Worm (Caenorhabditis elegans): ENCODE results near the gene pqn-74.

The pqn-74 gene

ce11 chrIV:13331285-13331684 lies at the start of gene pqn-74:
Gene pqn-74 (minus strand): TSS chrIV:13331406.
- TF ChIP-seq tlp-1 (tag; optimal IDR thresholded peaks at IDR 0.05): no peak

ce11 chrIV:13380506-13380905 lies 49.3 kb upstream of the pqn-74 start:
- TF ChIP-seq hpl-2 (GFP tag; optimal IDR thresholded peaks at IDR 0.05) (no peak), xbp-1 (tag; optimal IDR thresholded peaks at IDR 0.05) (no peak), efl-1 (optimal IDR thresholded peaks at IDR 0.05) (no peak), efl-1 (GFP tag; optimal IDR thresholded peaks at IDR 0.05 in 1 of 2) (peak in 1 of 2 experiments; percentile 58), ama-1 (optimal IDR thresholded peaks at IDR 0.05) (no peak), ceh-90 (tag; optimal IDR thresholded peaks at IDR 0.05) (no peak)

ce11 chrIV:13377716-13378115 lies 46.5 kb upstream of the pqn-74 start, which contains the start of gene mau-8:
Gene mau-8 (plus strand): TSS chrIV:13378016.
- TF ChIP-seq fkh-4 (tag; optimal IDR thresholded peaks at IDR 0.05; ENCODE audit: borderline replicate concordance): no peak
- no peak for TF ChIP-seq fos-1 (tag; optimal IDR thresholded peaks at IDR 0.05)
- TF ChIP-seq unc-98 (GFP tag; IDR thresholded peaks at IDR 0.05): no peak

ce11 chrIV:13374918-13375317 lies 43.7 kb upstream of the pqn-74 start:
- no peak for TF ChIP-seq isw-1 (GFP tag; IDR thresholded peaks at IDR 0.05)
- TF ChIP-seq irx-1 (tag; optimal IDR thresholded peaks at IDR 0.05): no peak
- no peak for TF ChIP-seq efl-1 (optimal IDR thresholded peaks at IDR 0.05)
- no peak for TF ChIP-seq efl-1 (GFP tag; optimal IDR thresholded peaks at IDR 0.05 in 1 of 2)
- no peak for TF ChIP-seq nhr-12 (tag; optimal IDR thresholded peaks at IDR 0.05)
- TF ChIP-seq unc-98 (GFP tag; IDR thresholded peaks at IDR 0.05): no peak

- TF ChIP-seq unc-30 (tag; optimal IDR thresholded peaks at IDR 0.05) (no peak), egl-27 (tag; optimal IDR thresholded peaks at IDR 0.05) (no peak), blmp-1 (tag; optimal IDR thresholded peaks at IDR 0.05) (no peak), nhr-47 (tag; optimal IDR thresholded peaks at IDR 0.05) (no peak), lin-13 (GFP tag; optimal IDR thresholded peaks at IDR 0.05) (no peak), irx-1 (tag; optimal IDR thresholded peaks at IDR 0.05) (no peak), nhr-77 (tag; optimal IDR thresholded peaks at IDR 0.05) (no peak), hlh-4 (tag; optimal IDR thresholded peaks at IDR 0.05) (no peak), C34B4.2 (tag; optimal IDR thresholded peaks at IDR 0.05) (no peak), efl-3 (GFP tag; optimal IDR thresholded peaks at IDR 0.05) (no peak), snpc-4 (tag; optimal IDR thresholded peaks at IDR 0.05) (no peak), lin-35 (GFP tag; optimal IDR thresholded peaks at IDR 0.05) (no peak), zip-4 (GFP tag; optimal IDR thresholded peaks at IDR 0.05) (no peak), nhr-71 (tag; optimal IDR thresholded peaks at IDR 0.05) (no peak), alr-1 (tag; optimal IDR thresholded peaks at IDR 0.05; ENCODE audit: borderline replicate concordance) (no peak), pax-3 (tag; optimal IDR thresholded peaks at IDR 0.05) (no peak), nhr-19 (GFP tag; conservative IDR thresholded peaks at IDR 0.05) (no peak), dsc-1 (tag; optimal IDR thresholded peaks at IDR 0.05) (no peak)
Observed at ce11 chrIV:13371699-13372098, 40.5 kb upstream of the pqn-74 start, which contains the start of gene Y62E10A.6. Gene Y62E10A.6 (plus strand): TSS chrIV:13371999.

ce11 chrIV:13370235-13370739 lies 39.1 kb upstream of the pqn-74 start, which contains the start of the genes rla-2, popl-7 and Y62E10A.24:
Gene rla-2 (minus strand): TSS chrIV:13370285.
Gene popl-7 (plus strand): TSS chrIV:13370689.
Gene Y62E10A.24 (plus strand): TSS chrIV:13370710.
- TF ChIP-seq lin-35 (GFP tag; optimal IDR thresholded peaks at IDR 0.05): peak; percentile 40 to 71
- TF ChIP-seq ceh-88 (GFP tag; IDR thresholded peaks at IDR 0.05): no peak
- TF ChIP-seq pax-3 (tag; optimal IDR thresholded peaks at IDR 0.05): no peak
- no peak for TF ChIP-seq elt-2 (tag; optimal IDR thresholded peaks at IDR 0.05)
- no peak for TF ChIP-seq hlh-4 (tag; optimal IDR thresholded peaks at IDR 0.05)
- no peak for TF ChIP-seq nhr-84 (tag; optimal IDR thresholded peaks at IDR 0.05)
- no peak for TF ChIP-seq tbx-2 (tag; optimal IDR thresholded peaks at IDR 0.05)
- no peak for TF ChIP-seq fkh-8 (tag; optimal IDR thresholded peaks at IDR 0.05)
- TF ChIP-seq ztf-4 (tag; optimal IDR thresholded peaks at IDR 0.05): no peak
- TF ChIP-seq aly-2 (tag; optimal IDR thresholded peaks at IDR 0.05): no peak
- no peak for TF ChIP-seq swsn-7 (tag; optimal IDR thresholded peaks at IDR 0.05)
- TF ChIP-seq hlh-17 (GFP tag; optimal IDR thresholded peaks at IDR 0.05; ENCODE audit: borderline replicate concordance): no peak
- no peak for TF ChIP-seq pqm-1 (tag; optimal IDR thresholded peaks at IDR 0.05)
- TF ChIP-seq irx-1 (tag; optimal IDR thresholded peaks at IDR 0.05): no peak
- peak; percentile 6 to 39 (median 26) for TF ChIP-seq dpl-1 (GFP tag; optimal IDR thresholded peaks at IDR 0.05)
- TF ChIP-seq mef-2 (tag; optimal IDR thresholded peaks at IDR 0.05): no peak
- TF ChIP-seq xbp-1 (tag; optimal IDR thresholded peaks at IDR 0.05): no peak
- peak; percentile 29 for TF ChIP-seq skn-1 (tag; optimal IDR thresholded peaks at IDR 0.05)
- peak; percentile 32 to 50 for TF ChIP-seq efl-1 (optimal IDR thresholded peaks at IDR 0.05)
- peak; percentile 41 to 95 for TF ChIP-seq efl-1 (GFP tag; optimal IDR thresholded peaks at IDR 0.05 in 1 of 2)
- no peak for TF ChIP-seq rnt-1 (tag; optimal IDR thresholded peaks at IDR 0.05)

All from whole organism, L1 larva.